Fruit fly (Drosophila melanogaster): ENCODE measurements around the gene CG2656.

CG2656 gene

DNA sequence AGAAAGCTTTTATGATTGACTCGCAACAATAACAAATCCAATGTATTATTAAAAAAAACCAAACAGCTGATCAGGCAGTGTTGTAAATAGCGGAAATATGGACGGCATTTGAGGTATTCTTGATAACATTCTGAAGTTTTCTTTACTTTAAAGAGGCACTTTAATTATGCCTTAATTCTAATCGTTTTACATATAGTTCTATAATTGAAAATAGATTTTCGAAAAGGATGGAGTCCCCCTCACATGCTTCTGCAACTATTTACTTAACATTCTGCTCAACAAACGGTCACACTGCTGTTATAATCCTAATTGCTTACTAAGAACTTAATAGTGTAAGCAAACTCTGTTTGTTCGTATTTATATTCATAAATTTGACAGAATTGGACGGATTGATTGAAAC, 16.6 kb upstream of the CG2656 start, which contains the start of gene CG10068 (continued):
- TF ChIP-seq CG5245 (GFP tag; optimal IDR thresholded peaks at IDR 0.05) = peak; percentile 85
- peak; percentile 83; the same call in 1 of the 2 replicates for TF ChIP-seq CG4404 (GFP tag; IDR thresholded peaks at IDR 0.05)
- peak; percentile 98 for TF ChIP-seq zen (tag; optimal IDR thresholded peaks at IDR 0.05)
- TF ChIP-seq CG12236 (GFP tag; optimal IDR thresholded peaks at IDR 0.05) = peak; percentile 75
- TF ChIP-seq gce (GFP tag; IDR thresholded peaks at IDR 0.05) = peak; percentile 91; the same call in 2 of the 3 replicates
- TF ChIP-seq CG10209 (GFP tag; optimal IDR thresholded peaks at IDR 0.05) = peak; percentile 89
- peak; percentile 90 for TF ChIP-seq Hsf (GFP tag; optimal IDR thresholded peaks at IDR 0.05)
- peak; percentile 85 for TF ChIP-seq CG11398 (GFP tag; optimal IDR thresholded peaks at IDR 0.05)
- peak; percentile 77 for TF ChIP-seq CG6854 (GFP tag; optimal IDR thresholded peaks at IDR 0.05)
- TF ChIP-seq CG13624 (GFP tag; optimal IDR thresholded peaks at IDR 0.05) = peak; percentile 87
- TF ChIP-seq CG12659 (GFP tag; optimal IDR thresholded peaks at IDR 0.05) = peak; percentile 93
- no peak for TF ChIP-seq CG42726 (GFP tag; IDR thresholded peaks at IDR 0.05; ENCODE audit: partially characterized antibody)
- TF ChIP-seq phol (tag; optimal IDR thresholded peaks at IDR 0.05) = peak; percentile 91
- peak; percentile 89 for TF ChIP-seq CG3726 (GFP tag; IDR thresholded peaks at IDR 0.05)
- TF ChIP-seq trh (GFP tag; optimal IDR thresholded peaks at IDR 0.05) = peak; percentile 68
- TF ChIP-seq NK7.1 (GFP tag; optimal IDR thresholded peaks at IDR 0.05) = peak; percentile 71
- peak; percentile 86 for TF ChIP-seq maf-S (GFP tag; optimal IDR thresholded peaks at IDR 0.05)
- TF ChIP-seq CG9609 (GFP tag; optimal IDR thresholded peaks at IDR 0.05) = peak; percentile 87
- no peak for TF ChIP-seq h (optimal IDR thresholded peaks at IDR 0.05)
- TF ChIP-seq prd (optimal IDR thresholded peaks at IDR 0.05) = no peak
- peak; percentile 95 for TF ChIP-seq prd (GFP tag; IDR thresholded peaks at IDR 0.05)
- peak; percentile 75 for TF ChIP-seq CG1647 (GFP tag; optimal IDR thresholded peaks at IDR 0.05)
- TF ChIP-seq CG4328 (GFP tag; optimal IDR thresholded peaks at IDR 0.05) = peak; percentile 71
- no peak; the same call in 1 of the 2 replicates for TF ChIP-seq CG9932 (GFP tag; IDR thresholded peaks at IDR 0.05)
- peak; percentile 85 for TF ChIP-seq lmd (GFP tag; IDR thresholded peaks at IDR 0.05)
- TF ChIP-seq z (GFP tag; IDR thresholded peaks at IDR 0.05) = peak; percentile 66; the same call in 2 of the 3 replicates
- TF ChIP-seq fd64A (GFP tag; optimal IDR thresholded peaks at IDR 0.05) = peak; percentile 73
- TF ChIP-seq CG4360 (GFP tag; IDR thresholded peaks at IDR 0.05) = peak; percentile 68
- no peak for TF ChIP-seq tna (GFP tag; IDR thresholded peaks at IDR 0.05; ENCODE audit: partially characterized antibody)
- TF ChIP-seq CG7357 (GFP tag; IDR thresholded peaks at IDR 0.05) = peak; percentile 67; the same call in 2 of the 3 replicates
- TF ChIP-seq ash1 (GFP tag; optimal IDR thresholded peaks at IDR 0.05) = no peak
- TF ChIP-seq en (GFP tag; optimal IDR thresholded peaks at IDR 0.05) = peak; percentile 79
- peak; percentile 85 for TF ChIP-seq exex (tag; optimal IDR thresholded peaks at IDR 0.05)
- TF ChIP-seq tll (GFP tag; optimal IDR thresholded peaks at IDR 0.05) = peak in 1 of 2 experiments; percentile 80
- TF ChIP-seq CG7786 (GFP tag; optimal IDR thresholded peaks at IDR 0.05) = peak; percentile 81
- TF ChIP-seq odd (GFP tag; optimal IDR thresholded peaks at IDR 0.05) = peak; percentile 42
- peak; percentile 39 for TF ChIP-seq CG14965 (GFP tag; optimal IDR thresholded peaks at IDR 0.05; ENCODE audit: borderline replicate concordance)
- peak; percentile 76 for TF ChIP-seq CG2116 (GFP tag; optimal IDR thresholded peaks at IDR 0.05)
- peak; percentile 88 for TF ChIP-seq dati (GFP tag; IDR thresholded peaks at IDR 0.05)
- peak; percentile 64 for TF ChIP-seq scrt (GFP tag; optimal IDR thresholded peaks at IDR 0.05)
- TF ChIP-seq run (tag; optimal IDR thresholded peaks at IDR 0.05) = peak; percentile 51
- peak; percentile 83 for TF ChIP-seq CG10147 (GFP tag; optimal IDR thresholded peaks at IDR 0.05)
- TF ChIP-seq CG3065 (GFP tag; optimal IDR thresholded peaks at IDR 0.05) = peak; percentile 52
- peak; percentile 83 for TF ChIP-seq CG10654 (GFP tag; optimal IDR thresholded peaks at IDR 0.05)
- TF ChIP-seq CG17186 (GFP tag; optimal IDR thresholded peaks at IDR 0.05) = peak; percentile 72
- TF ChIP-seq CG18011 (GFP tag; optimal IDR thresholded peaks at IDR 0.05) = peak; percentile 77
- peak; percentile 78 for TF ChIP-seq tup (GFP tag; optimal IDR thresholded peaks at IDR 0.05)
- TF ChIP-seq Sry-β (GFP tag; optimal IDR thresholded peaks at IDR 0.05) = no peak
- peak; percentile 83 for TF ChIP-seq Optix (GFP tag; IDR thresholded peaks at IDR 0.05)
- peak; percentile 82; the same call in 2 of the 3 replicates for TF ChIP-seq Mrtf (GFP tag; IDR thresholded peaks at IDR 0.05)
- peak; percentile 28 for TF ChIP-seq da (GFP tag; optimal IDR thresholded peaks at IDR 0.05)
